Fruit fly (Drosophila melanogaster) whole organism, embryonic: Measurements from ENCODE around the gene CG5235.

Experiments used
- CG10274 ChIP-seq: fragments of 200-800 bp; sonication (Bioruptor generic); optimal IDR thresholded peaks from 3 replicates; lab custom pipeline; 2017; ENCODE audit warnings: missing biosample characterization, mild to moderate bottlenecking, missing genetic modification characterization
- CG10959 ChIP-seq: fragments of 200-800 bp; sonication (Bioruptor generic); IDR thresholded peaks from 2 replicates; pipeline ENCODE4 v1.3.6; 2022; ENCODE audit warnings: missing biosample characterization, missing genetic modification characterization
- CG12155 ChIP-seq: fragments of 200-800 bp; sonication (Bioruptor generic); optimal IDR thresholded peaks from 3 replicates; lab custom pipeline; 2016; ENCODE audit warnings: missing biosample characterization, missing genetic modification characterization
- CG13424 ChIP-seq: fragments of 200-800 bp; sonication (Bioruptor generic); optimal IDR thresholded peaks from 2 replicates; lab custom pipeline; 2019; ENCODE audit warnings: missing biosample characterization, mild to moderate bottlenecking, missing genetic modification characterization, moderate library complexity
- CG14050 ChIP-seq: fragments of 200-800 bp; sonication (Bioruptor generic); IDR thresholded peaks from 3 replicates; pipeline ENCODE4 v1.3.6; 2022; ENCODE audit warnings: missing biosample characterization, missing genetic modification characterization
- CG16813 ChIP-seq: fragments of 200-800 bp; sonication (Bioruptor generic); IDR thresholded peaks from 3 replicates; pipeline ENCODE4 v1.3.6; 2022; ENCODE audit warnings: missing biosample characterization, missing genetic modification characterization; ENCODE audit not compliant: partially characterized antibody
- CG17361 ChIP-seq: fragments of 200-800 bp; sonication (Bioruptor generic); IDR thresholded peaks from 3 replicates; pipeline ENCODE4 v1.3.6; 2022; ENCODE audit warnings: missing biosample characterization, missing genetic modification characterization
- CG17385 ChIP-seq: fragments of 200-800 bp; sonication (Bioruptor generic); optimal IDR thresholded peaks from 3 replicates; lab custom pipeline; 2018; ENCODE audit warnings: missing biosample characterization, mild to moderate bottlenecking, missing genetic modification characterization
- CG2120 ChIP-seq: fragments of 200-800 bp; sonication (Bioruptor generic); optimal IDR thresholded peaks from 3 replicates; lab custom pipeline; 2016; ENCODE audit warnings: missing biosample characterization, missing genetic modification characterization
- CG30020 ChIP-seq: fragments of 200-800 bp; optimal IDR thresholded peaks from 2 replicates; lab custom pipeline; 2019; ENCODE audit warnings: missing biosample characterization, mild to moderate bottlenecking, missing genetic modification characterization, moderate library complexity
- CG42726 ChIP-seq: fragments of 200-800 bp; sonication (Bioruptor generic); IDR thresholded peaks from 2 replicates; pipeline ENCODE4 v1.3.6; 2022; ENCODE audit warnings: missing biosample characterization, missing genetic modification characterization; ENCODE audit not compliant: partially characterized antibody
- CG4424 ChIP-seq: fragments of 200-800 bp; sonication (Bioruptor generic); optimal IDR thresholded peaks from 3 replicates; lab custom pipeline; 2016; ENCODE audit warnings: missing biosample characterization, missing genetic modification characterization
- CG7357 ChIP-seq: fragments of 200-800 bp; sonication (Bioruptor generic); IDR thresholded peaks from 3 replicates; pipeline ENCODE4 v1.3.6; 2022; ENCODE audit warnings: missing biosample characterization, missing genetic modification characterization
- CG7963 ChIP-seq: fragments of 200-800 bp; sonication (Bioruptor generic); IDR thresholded peaks from 3 replicates; pipeline ENCODE4 v1.3.6; 2022; ENCODE audit warnings: missing biosample characterization, missing genetic modification characterization; ENCODE audit not compliant: partially characterized antibody
- CG7987 ChIP-seq: fragments of 200-800 bp; sonication (Bioruptor generic); optimal IDR thresholded peaks from 2 replicates; lab custom pipeline; 2018; ENCODE audit warnings: missing biosample characterization, mild to moderate bottlenecking, missing genetic modification characterization, moderate library complexity
- CG8290 ChIP-seq, 3 experiments: fragments of 200-800 bp; sonication (Bioruptor generic); optimal IDR thresholded peaks; 2 replicates each; lab custom pipeline; 2016 to 2019; ENCODE audit warnings: missing biosample characterization in 3 of 3, missing genetic modification characterization in 3 of 3, mild to moderate bottlenecking in 2 of 3, moderate library complexity in 1 of 3
- CG9932 ChIP-seq: fragments of 200-800 bp; sonication (Bioruptor generic); IDR thresholded peaks from 2 replicates; pipeline ENCODE4 v1.3.6; 2022; ENCODE audit warnings: missing biosample characterization, missing genetic modification characterization
- CHES-1-like ChIP-seq: fragments of 200-800 bp; sonication (Bioruptor generic); optimal IDR thresholded peaks from 2 replicates; lab custom pipeline; 2016; ENCODE audit warnings: missing biosample characterization, missing genetic modification characterization
- E2f1 ChIP-seq: fragments of 200-800 bp; sonication (Bioruptor generic); IDR thresholded peaks from 2 replicates; pipeline ENCODE4 v1.3.6; 2022; ENCODE audit warnings: missing biosample characterization, missing genetic modification characterization
- HmgZ ChIP-seq: fragments of 200-800 bp; sonication (Bioruptor generic); optimal IDR thresholded peaks from 2 replicates; lab custom pipeline; 2018; ENCODE audit warnings: missing biosample characterization, mild to moderate bottlenecking, missing genetic modification characterization
- Rfx ChIP-seq: fragments of 200-800 bp; sonication (Bioruptor generic); IDR thresholded peaks from 2 replicates; pipeline ENCODE4 v1.3.6; 2022; ENCODE audit warnings: missing biosample characterization, missing genetic modification characterization
- Sry-δ ChIP-seq: fragments of 200-800 bp; sonication (Bioruptor generic); optimal IDR thresholded peaks from 2 replicates; lab custom pipeline; 2016; ENCODE audit warnings: missing biosample characterization, missing genetic modification characterization
- Stat92E ChIP-seq, 3 experiments: fragments of >200 bp in 2 of 3; fragments of 200-800 bp in 1 of 3; sonication (Bioruptor generic) in 1 of 3; optimal IDR thresholded peaks; 2 replicates each; lab custom pipeline; 2017 to 2019; ENCODE audit warnings: missing biosample characterization in 3 of 3, missing genetic modification characterization in 3 of 3, mild to moderate bottlenecking in 1 of 3, moderate library complexity in 1 of 3
- ac ChIP-seq: fragments of 200-800 bp; sonication (Bioruptor generic); optimal IDR thresholded peaks from 3 replicates; lab custom pipeline; 2017; ENCODE audit warnings: missing biosample characterization, mild to moderate bottlenecking, missing genetic modification characterization
- dmrt11E ChIP-seq: fragments of 200-800 bp; sonication (Bioruptor generic); optimal IDR thresholded peaks from 3 replicates; lab custom pipeline; 2018; ENCODE audit warnings: missing biosample characterization, mild to moderate bottlenecking, missing genetic modification characterization, moderate library complexity
- fd96Cb ChIP-seq: fragments of 200-800 bp; sonication (Bioruptor generic); optimal IDR thresholded peaks from 2 replicates; lab custom pipeline; 2018; ENCODE audit warnings: missing biosample characterization, mild to moderate bottlenecking, missing genetic modification characterization, moderate library complexity
- gce ChIP-seq: fragments of 200-800 bp; sonication (Bioruptor generic); IDR thresholded peaks from 3 replicates; pipeline ENCODE4 v1.3.6; 2022; ENCODE audit warnings: missing biosample characterization, missing genetic modification characterization
- kay ChIP-seq: fragments of 200-800 bp; sonication (Bioruptor generic); optimal IDR thresholded peaks from 2 replicates; lab custom pipeline; 2016; ENCODE audit warnings: missing biosample characterization, missing genetic modification characterization
- lab ChIP-seq: fragments of 200-800 bp; sonication (Bioruptor generic); optimal IDR thresholded peaks from 3 replicates; lab custom pipeline; 2017; ENCODE audit warnings: missing biosample characterization, missing genetic modification characterization, mild to moderate bottlenecking, moderate library complexity, missing genetic modification reagents
- lola ChIP-seq, 3 experiments: fragments of >200 bp in 2 of 3; fragments of 200-800 bp in 1 of 3; sonication (Bioruptor generic) in 1 of 3; optimal IDR thresholded peaks; 2 replicates each; lab custom pipeline; 2017 to 2019; ENCODE audit warnings: missing biosample characterization in 3 of 3, missing genetic modification characterization in 3 of 3, mild to moderate bottlenecking in 1 of 3, moderate library complexity in 1 of 3
- mirr ChIP-seq: fragments of 200-800 bp; sonication (Bioruptor generic); optimal IDR thresholded peaks from 3 replicates; lab custom pipeline; 2018; ENCODE audit warnings: missing biosample characterization, mild to moderate bottlenecking, missing genetic modification characterization
- peb ChIP-seq: fragments of 200-800 bp; sonication (Bioruptor generic); IDR thresholded peaks from 2 replicates; pipeline ENCODE4 v1.3.6; 2022; ENCODE audit warnings: missing biosample characterization, missing genetic modification characterization
- pho ChIP-seq: fragments of 200-800 bp; sonication (Bioruptor generic); optimal IDR thresholded peaks from 2 replicates; lab custom pipeline; 2016; ENCODE audit warnings: missing biosample characterization, missing genetic modification characterization
- phol ChIP-seq: fragments of 200-800 bp; sonication (Bioruptor generic); optimal IDR thresholded peaks from 3 replicates; lab custom pipeline; 2018; ENCODE audit warnings: missing biosample characterization, mild to moderate bottlenecking, missing genetic modification characterization, moderate library complexity
- psq ChIP-seq: fragments of 200-800 bp; sonication (Bioruptor generic); optimal IDR thresholded peaks from 2 replicates; lab custom pipeline; 2017; ENCODE audit warnings: missing biosample characterization, missing genetic modification characterization
- repo ChIP-seq: fragments of 200-800 bp; sonication (Bioruptor generic); optimal IDR thresholded peaks from 2 replicates; lab custom pipeline; 2016; ENCODE audit warnings: missing biosample characterization, missing genetic modification characterization
- ro ChIP-seq: fragments of 200-800 bp; sonication (Bioruptor generic); IDR thresholded peaks from 2 replicates; pipeline ENCODE4 v1.3.6; 2022; ENCODE audit warnings: missing biosample characterization, missing genetic modification characterization
- tin ChIP-seq: fragments of 200-800 bp; sonication (Bioruptor generic); optimal IDR thresholded peaks from 3 replicates; lab custom pipeline; 2016; ENCODE audit warnings: missing biosample characterization, missing genetic modification characterization
- vfl ChIP-seq: fragments of 200-800 bp; sonication (Bioruptor generic); optimal IDR thresholded peaks from 2 replicates; lab custom pipeline; 2016; ENCODE audit warnings: missing biosample characterization, missing genetic modification characterization

Gene CG5235

dm6 chr3L:16087323-16087816 lies 2.8 kb downstream of the CG5235 start, which contains the start of gene Tasp1 (continued):
- 0 out of 2 replicates have a peak, but pooled peaks have one; percentile 24 for TF ChIP-seq peb (GFP tag; lab: Robert Waterston, UW)
- 0 out of 2 replicates have a peak, but pooled peaks have one; percentile 6 for TF ChIP-seq CG10959 (GFP tag; lab: Robert Waterston, UW)
- no peak; the same call in 1 of the 2 replicates for TF ChIP-seq CG42726 (GFP tag; lab: Robert Waterston, UW)
- TF ChIP-seq CHES-1-like: peak; percentile 68
- TF ChIP-seq mirr: no peak
- TF ChIP-seq CG7987: no peak
- peak; percentile 22 for TF ChIP-seq pho (GFP tag; lab: Kevin White, UChicago)
- TF ChIP-seq vfl (GFP tag; lab: Kevin White, UChicago): peak; percentile 48
- no peak for TF ChIP-seq CG7963
- peak in 1 of 3 experiments; percentile 33 for TF ChIP-seq Stat92E (GFP tag; optimal IDR thresholded peaks at IDR 0.05; lab: Kevin White, UChicago)
- TF ChIP-seq ac (GFP tag; lab: Kevin White, UChicago): no peak
- peak; percentile 43 for TF ChIP-seq tin (GFP tag; lab: Kevin White, UChicago)
- peak; percentile 76; the same call in 1 of the 2 replicates for TF ChIP-seq CG9932 (GFP tag; lab: Robert Waterston, UW)
- peak; percentile 26 for TF ChIP-seq CG30020
- peak; percentile 79 for TF ChIP-seq E2f1
- TF ChIP-seq kay (GFP tag; lab: Kevin White, UChicago): peak; percentile 2
- peak; percentile 59 for TF ChIP-seq CG12155 (GFP tag; lab: Kevin White, UChicago)
- no peak for TF ChIP-seq psq (GFP tag; lab: Kevin White, UChicago)
- TF ChIP-seq CG2120 (GFP tag; lab: Kevin White, UChicago): peak; percentile 60
- 0 out of 3 replicates have a peak, but pooled peaks have one; percentile 35 for TF ChIP-seq CG7357 (GFP tag; lab: Robert Waterston, UW)
- peak; percentile 58 for TF ChIP-seq fd96Cb
- TF ChIP-seq CG13424 (tag; lab: Kevin White, UChicago): peak; percentile 77
- TF ChIP-seq Sry-δ (GFP tag; lab: Kevin White, UChicago): no peak
- TF ChIP-seq phol (tag; lab: Kevin White, UChicago): peak; percentile 77
- TF ChIP-seq CG17385 (GFP tag; lab: Kevin White, UChicago): peak; percentile 7

- no peak for TF ChIP-seq lola (GFP tag; optimal IDR thresholded peaks at IDR 0.05; lab: Kevin White, UChicago)
- no peak for TF ChIP-seq lab (GFP tag; lab: Kevin White, UChicago)
- no peak for TF ChIP-seq CG8290 (GFP tag; optimal IDR thresholded peaks at IDR 0.05; lab: Kevin White, UChicago)
- TF ChIP-seq CG8290 (tag; optimal IDR thresholded peaks at IDR 0.05; lab: Kevin White, UChicago): no peak
- no peak for TF ChIP-seq ro (GFP tag; lab: Robert Waterston, UW)
- TF ChIP-seq Rfx (GFP tag; lab: Robert Waterston, UW): no peak
Measured at dm6 chr3L:16083693-16084092, 6.5 kb downstream of the CG5235 start, which contains the start of gene CG13075. Gene CG13075 (plus strand): TSS chr3L:16083993.

- TF ChIP-seq repo (GFP tag; lab: Kevin White, UChicago) (no peak), CG10274 (GFP tag; lab: Kevin White, UChicago) (no peak), dmrt11E (tag; lab: Kevin White, UChicago) (no peak), HmgZ (no peak), CG4424 (no peak), gce (GFP tag; lab: Robert Waterston, UW) (no peak), CG16813 (GFP tag; lab: Robert Waterston, UW) (no peak), CG14050 (GFP tag; lab: Robert Waterston, UW) (no peak), CG17361 (GFP tag; lab: Robert Waterston, UW) (no peak)
- TF ChIP-seq, all 482 proteins: peak for 0
Measured at dm6 chr3L:16082251-16082650, 7.9 kb downstream of the CG5235 start, which contains the start of gene CG33258. Gene CG33258 (plus strand): TSS chr3L:16082551.
